Fruit fly (Drosophila melanogaster) whole organism, embryonic: Measurements from ENCODE around the gene mAcon1.

Experiments
- Atf-2 ChIP-seq: fragments of 200-800 bp; sonication (Bioruptor generic); optimal IDR thresholded peaks from 2 replicates; lab custom pipeline; 2016; ENCODE audit warnings: missing biosample characterization, missing genetic modification characterization
- Atf6 ChIP-seq: fragments of 200-800 bp; sonication (Bioruptor generic); IDR thresholded peaks from 2 replicates; pipeline ENCODE4 v1.3.6; 2022; ENCODE audit warnings: missing biosample characterization, missing genetic modification characterization
- CG11093 ChIP-seq: fragments of 200-800 bp; sonication (Bioruptor generic); IDR thresholded peaks from 3 replicates; pipeline ENCODE4 v1.3.6; 2022; ENCODE audit warnings: missing biosample characterization, missing genetic modification characterization
- CG12104 ChIP-seq: fragments of 200-800 bp; sonication (Bioruptor generic); optimal IDR thresholded peaks from 3 replicates; lab custom pipeline; 2016; ENCODE audit warnings: missing biosample characterization, missing genetic modification characterization
- CG12391 ChIP-seq: fragments of 200-800 bp; sonication (Bioruptor generic); optimal IDR thresholded peaks from 3 replicates; lab custom pipeline; 2018; ENCODE audit warnings: missing biosample characterization, mild to moderate bottlenecking, missing genetic modification characterization, moderate library complexity
- CG13123 ChIP-seq: fragments of 200-800 bp; sonication (Bioruptor generic); optimal IDR thresholded peaks from 2 replicates; lab custom pipeline; 2016; ENCODE audit warnings: missing biosample characterization, missing genetic modification characterization
- CG14014 ChIP-seq: fragments of 200-800 bp; sonication (Bioruptor generic); IDR thresholded peaks from 2 replicates; pipeline ENCODE4 v1.3.6; 2022; ENCODE audit warnings: missing biosample characterization, missing genetic modification characterization
- CG14667 ChIP-seq: fragments of 200-800 bp; sonication (Bioruptor generic); IDR thresholded peaks from 2 replicates; pipeline ENCODE4 v1.3.6; 2022; ENCODE audit warnings: missing biosample characterization, missing genetic modification characterization
- CG14710 ChIP-seq: fragments of 200-800 bp; sonication (Bioruptor generic); optimal IDR thresholded peaks from 3 replicates; lab custom pipeline; 2019; ENCODE audit warnings: missing biosample characterization, mild to moderate bottlenecking, missing genetic modification characterization, moderate library complexity
- CG17829 ChIP-seq: fragments of 200-800 bp; optimal IDR thresholded peaks from 2 replicates; lab custom pipeline; 2019; ENCODE audit warnings: missing biosample characterization, mild to moderate bottlenecking, missing genetic modification characterization, moderate library complexity
- CG17912 ChIP-seq: fragments of 200-800 bp; sonication (Bioruptor generic); optimal IDR thresholded peaks from 2 replicates; lab custom pipeline; 2018; ENCODE audit warnings: missing biosample characterization, mild to moderate bottlenecking, missing genetic modification characterization
- CG18011 ChIP-seq: fragments of 200-800 bp; sonication (Bioruptor generic); optimal IDR thresholded peaks from 2 replicates; lab custom pipeline; 2017; ENCODE audit warnings: missing biosample characterization, missing genetic modification characterization, mild to moderate bottlenecking, moderate library complexity, missing genotype
- CG30020 ChIP-seq: fragments of 200-800 bp; optimal IDR thresholded peaks from 2 replicates; lab custom pipeline; 2019; ENCODE audit warnings: missing biosample characterization, mild to moderate bottlenecking, missing genetic modification characterization, moderate library complexity
- CG32767 ChIP-seq: fragments of 200-800 bp; sonication (Bioruptor generic); IDR thresholded peaks from 2 replicates; pipeline ENCODE4 v1.3.6; 2022; ENCODE audit warnings: missing biosample characterization, missing genetic modification characterization
- CG34224 ChIP-seq: fragments of 200-800 bp; sonication (Bioruptor generic); IDR thresholded peaks from 3 replicates; pipeline ENCODE4 v1.3.6; 2022; ENCODE audit warnings: missing biosample characterization, missing genetic modification characterization; ENCODE audit not compliant: partially characterized antibody
- CG4404 ChIP-seq: fragments of 200-800 bp; sonication (Bioruptor generic); IDR thresholded peaks from 2 replicates; pipeline ENCODE4 v1.3.6; 2022; ENCODE audit warnings: missing biosample characterization, missing genetic modification characterization
- CG6272 ChIP-seq: fragments of 200-800 bp; sonication (Bioruptor generic); IDR thresholded peaks from 2 replicates; pipeline ENCODE4 v1.3.6; 2022; ENCODE audit warnings: missing biosample characterization, missing genetic modification characterization
- CG6654 ChIP-seq: fragments of 200-800 bp; sonication (Bioruptor generic); optimal IDR thresholded peaks from 2 replicates; lab custom pipeline; 2017; ENCODE audit warnings: missing biosample characterization, mild to moderate bottlenecking, missing genetic modification characterization
- CG6791 ChIP-seq: fragments of 200-800 bp; sonication (Bioruptor generic); IDR thresholded peaks from 3 replicates; pipeline ENCODE4 v1.3.6; 2022; ENCODE audit warnings: missing biosample characterization, missing genetic modification characterization; ENCODE audit not compliant: partially characterized antibody
- CG7271 ChIP-seq: fragments of 200-800 bp; sonication (Bioruptor generic); optimal IDR thresholded peaks from 2 replicates; lab custom pipeline; 2018; ENCODE audit warnings: missing biosample characterization, mild to moderate bottlenecking, missing genetic modification characterization, moderate library complexity
- CG8478 ChIP-seq: fragments of >200 bp; optimal IDR thresholded peaks from 2 replicates; lab custom pipeline; 2018
- CG9797 ChIP-seq: fragments of 200-800 bp; sonication (Bioruptor generic); optimal IDR thresholded peaks from 3 replicates; lab custom pipeline; 2018; ENCODE audit warnings: missing biosample characterization, mild to moderate bottlenecking, missing genetic modification characterization
- CG9876 ChIP-seq: fragments of 200-800 bp; sonication (Bioruptor generic); optimal IDR thresholded peaks from 2 replicates; lab custom pipeline; 2016; ENCODE audit warnings: missing biosample characterization, missing genetic modification characterization
- Doc2 ChIP-seq: fragments of 200-800 bp; sonication (Bioruptor generic); IDR thresholded peaks from 2 replicates; pipeline ENCODE4 v1.3.6; 2022; ENCODE audit warnings: missing biosample characterization, missing genetic modification characterization
- E2f2 ChIP-seq: fragments of 200-800 bp; sonication (Bioruptor generic); IDR thresholded peaks from 2 replicates; pipeline ENCODE4 v1.3.6; 2022; ENCODE audit warnings: missing biosample characterization, missing genetic modification characterization
- Ets97D ChIP-seq: fragments of 200-800 bp; sonication (Bioruptor generic); optimal IDR thresholded peaks from 3 replicates; lab custom pipeline; 2016; ENCODE audit warnings: missing biosample characterization, missing genetic modification characterization
- Gsc ChIP-seq: fragments of 200-800 bp; sonication (Bioruptor generic); IDR thresholded peaks from 2 replicates; pipeline ENCODE4 v1.3.6; 2022; ENCODE audit warnings: missing biosample characterization, missing genetic modification characterization
- Lhr ChIP-seq: fragments of 200-800 bp; sonication (Bioruptor generic); optimal IDR thresholded peaks from 3 replicates; lab custom pipeline; 2017; ENCODE audit warnings: mild to moderate bottlenecking, missing biosample characterization, missing genetic modification reagents, missing genetic modification characterization
- Meics ChIP-seq: fragments of 200-800 bp; sonication (Bioruptor generic); optimal IDR thresholded peaks from 2 replicates; lab custom pipeline; 2017; ENCODE audit warnings: missing biosample characterization, mild to moderate bottlenecking, missing genetic modification characterization
- Nf-YB ChIP-seq: fragments of 200-800 bp; sonication (Bioruptor generic); optimal IDR thresholded peaks from 3 replicates; lab custom pipeline; 2019; ENCODE audit warnings: missing biosample characterization, mild to moderate bottlenecking, missing genetic modification characterization, moderate library complexity
- Opbp ChIP-seq: fragments of 200-800 bp; sonication (Bioruptor generic); IDR thresholded peaks from 3 replicates; pipeline ENCODE4 v1.3.6; 2022; ENCODE audit warnings: missing biosample characterization, missing genetic modification characterization; ENCODE audit not compliant: partially characterized antibody
- Side ChIP-seq: fragments of 200-800 bp; sonication (Bioruptor generic); optimal IDR thresholded peaks from 2 replicates; lab custom pipeline; 2016; ENCODE audit warnings: missing biosample characterization, missing genetic modification characterization
- Sin3A ChIP-seq: fragments of >200 bp; optimal IDR thresholded peaks from 2 replicates; lab custom pipeline; 2018
- YL-1 ChIP-seq: fragments of 200-800 bp; sonication (Bioruptor generic); optimal IDR thresholded peaks from 3 replicates; lab custom pipeline; 2017; ENCODE audit warnings: missing biosample characterization, mild to moderate bottlenecking, missing genetic modification characterization
- ash1 ChIP-seq: fragments of 200-800 bp; sonication (Bioruptor generic); optimal IDR thresholded peaks from 2 replicates; lab custom pipeline; 2018; ENCODE audit warnings: missing biosample characterization, mild to moderate bottlenecking, missing genetic modification characterization
- az2 ChIP-seq: fragments of 200-800 bp; sonication (Bioruptor generic); optimal IDR thresholded peaks from 3 replicates; lab custom pipeline; 2016; ENCODE audit warnings: missing biosample characterization, missing genetic modification characterization
- btn ChIP-seq: fragments of 200-800 bp; sonication (Bioruptor generic); optimal IDR thresholded peaks from 2 replicates; lab custom pipeline; 2016; ENCODE audit warnings: missing biosample characterization, missing genetic modification characterization
- crp ChIP-seq, 2 experiments: fragments of 200-800 bp; sonication (Bioruptor generic); optimal IDR thresholded peaks; 2 replicates in 1 of 2; 3 replicates in 1 of 2; lab custom pipeline; 2017; ENCODE audit warnings: missing biosample characterization in 2 of 2, missing genetic modification characterization in 2 of 2, mild to moderate bottlenecking in 1 of 2, moderate library complexity in 1 of 2
- emc ChIP-seq: fragments of 200-800 bp; sonication (Bioruptor generic); optimal IDR thresholded peaks from 2 replicates; lab custom pipeline; 2016; ENCODE audit warnings: missing biosample characterization, missing genetic modification characterization
- grau ChIP-seq: fragments of 200-800 bp; optimal IDR thresholded peaks from 3 replicates; lab custom pipeline; 2019; ENCODE audit warnings: missing biosample characterization, mild to moderate bottlenecking, missing genetic modification characterization, moderate library complexity
- gsb-n ChIP-seq: fragments of 200-800 bp; sonication (Bioruptor generic); optimal IDR thresholded peaks from 3 replicates; lab custom pipeline; 2018; ENCODE audit warnings: missing biosample characterization, mild to moderate bottlenecking, missing genetic modification characterization
- ham ChIP-seq: fragments of 200-800 bp; sonication (Bioruptor generic); IDR thresholded peaks from 2 replicates; pipeline ENCODE4 v1.3.6; 2022; ENCODE audit warnings: missing biosample characterization, missing genetic modification characterization
- hkb ChIP-seq, 2 experiments: fragments of 200-800 bp in 1 of 2; fragments of >200 bp in 1 of 2; sonication (Bioruptor generic) in 1 of 2; IDR thresholded peaks in 1 of 2; optimal IDR thresholded peaks in 1 of 2; 2 replicates each; pipeline versions ENCODE4 v1.3.6 to Lab custom; 2017 to 2022; ENCODE audit warnings: missing biosample characterization in 1 of 2, missing genetic modification characterization in 1 of 2
- pan ChIP-seq, 4 experiments: fragments of >200 bp in 3 of 4; fragments of 200-800 bp in 1 of 4; sonication (Bioruptor generic) in 1 of 4; optimal IDR thresholded peaks in 3 of 4; IDR thresholded peaks in 1 of 4; 2 replicates each; pipeline versions ENCODE4 v1.3.6 to Lab custom; 2017 to 2022; ENCODE audit warnings: missing biosample characterization in 2 of 4, missing genetic modification characterization in 2 of 4, mixed read lengths in 1 of 4
- psq ChIP-seq: fragments of 200-800 bp; sonication (Bioruptor generic); optimal IDR thresholded peaks from 2 replicates; lab custom pipeline; 2017; ENCODE audit warnings: missing biosample characterization, missing genetic modification characterization
- sr ChIP-seq: fragments of 200-800 bp; sonication (Bioruptor generic); IDR thresholded peaks from 3 replicates; pipeline ENCODE4 v1.3.6; 2022; ENCODE audit warnings: missing biosample characterization, missing genetic modification characterization
- ssp ChIP-seq: fragments of 200-800 bp; sonication (Bioruptor generic); IDR thresholded peaks from 2 replicates; pipeline ENCODE4 v1.3.6; 2022; ENCODE audit warnings: missing biosample characterization, missing genetic modification characterization
- tap ChIP-seq: fragments of 200-800 bp; optimal IDR thresholded peaks from 3 replicates; lab custom pipeline; 2019; ENCODE audit warnings: missing biosample characterization, mild to moderate bottlenecking, missing genetic modification characterization, moderate library complexity
- wek ChIP-seq: fragments of 200-800 bp; sonication (Bioruptor generic); optimal IDR thresholded peaks from 3 replicates; lab custom pipeline; 2018; ENCODE audit warnings: missing biosample characterization, mild to moderate bottlenecking, missing genetic modification characterization, moderate library complexity
- zen ChIP-seq: fragments of 200-800 bp; sonication (Bioruptor generic); optimal IDR thresholded peaks from 3 replicates; lab custom pipeline; 2018; ENCODE audit warnings: missing biosample characterization, mild to moderate bottlenecking, missing genetic modification characterization, moderate library complexity
- zfh1 ChIP-seq: fragments of 200-800 bp; sonication (Bioruptor generic); IDR thresholded peaks from 3 replicates; pipeline ENCODE4 v1.3.6; 2022; ENCODE audit warnings: missing biosample characterization, missing genetic modification characterization

mAcon1 gene

DNA sequence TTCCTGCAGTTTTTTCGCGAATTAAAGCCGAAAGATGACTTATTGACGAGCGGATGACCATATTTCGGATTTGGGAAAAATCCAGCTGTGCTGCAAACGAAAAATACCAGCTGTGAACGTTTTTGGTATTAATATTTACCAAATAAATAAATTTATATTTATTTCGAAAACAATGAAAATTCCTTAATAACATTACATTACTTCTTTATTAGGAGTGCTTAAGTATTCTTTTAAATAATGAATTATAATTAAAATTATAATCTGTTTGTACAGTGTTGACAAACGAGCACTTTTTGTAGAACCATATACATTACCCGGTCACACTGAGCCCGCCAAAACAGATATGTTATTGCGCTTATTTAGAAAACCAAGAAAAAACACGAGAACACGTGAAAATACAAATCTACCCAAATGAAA lies 11.3 kb downstream of the mAcon1 start, which contains the start of the genes bur and Mcm10 (continued):
- TF ChIP-seq wek (GFP tag; lab: Kevin White, UChicago) (no peak), zfh1 (GFP tag; lab: Robert Waterston, UW) (no peak), az2 (GFP tag; lab: Kevin White, UChicago) (no peak), CG7271 (tag; lab: Kevin White, UChicago) (peak; percentile 16), Doc2 (GFP tag; lab: Robert Waterston, UW) (no peak), Atf6 (GFP tag; lab: Robert Waterston, UW) (no peak), CG18011 (no peak), btn (GFP tag; lab: Kevin White, UChicago) (no peak), Opbp (GFP tag; lab: Robert Waterston, UW) (0 out of 3 replicates have a peak, but pooled peaks have one; percentile 7), ssp (GFP tag; lab: Robert Waterston, UW) (no peak), CG17829 (tag; lab: Kevin White, UChicago) (peak; percentile 46), Gsc (GFP tag; lab: Robert Waterston, UW) (no peak), Ets97D (GFP tag; lab: Kevin White, UChicago) (peak; percentile 40), CG6272 (GFP tag; lab: Robert Waterston, UW) (no peak), crp (GFP tag; optimal IDR thresholded peaks at IDR 0.05; lab: Kevin White, UChicago) (peak in 1 of 2 experiments; percentile 28), psq (GFP tag; lab: Kevin White, UChicago) (no peak), CG11093 (GFP tag; lab: Robert Waterston, UW) (no peak), CG14014 (no peak), CG14710 (tag; lab: Kevin White, UChicago) (peak; percentile 78), grau (tag; lab: Kevin White, UChicago) (no peak), tap (tag; lab: Kevin White, UChicago) (no peak), CG32767 (GFP tag; lab: Robert Waterston, UW) (no peak), ash1 (GFP tag; lab: Kevin White, UChicago) (no peak), CG6654 (GFP tag; lab: Kevin White, UChicago) (no peak), CG30020 (tag; lab: Kevin White, UChicago) (peak; percentile 62), Lhr (GFP tag; lab: Kevin White, UChicago) (peak; percentile 62), Atf-2 (GFP tag; lab: Kevin White, UChicago) (no peak), CG13123 (GFP tag; lab: Kevin White, UChicago) (no peak), E2f2 (GFP tag; lab: Robert Waterston, UW) (peak; percentile 91), Meics (GFP tag; lab: Kevin White, UChicago) (no peak), Sin3A (lab: Kevin White, UChicago) (peak; percentile 18), CG6791 (GFP tag; lab: Robert Waterston, UW) (no peak), CG4404 (GFP tag; lab: Robert Waterston, UW) (no peak), CG12104 (GFP tag; lab: Kevin White, UChicago) (peak; percentile 25), CG34224 (no peak), YL-1 (GFP tag; lab: Kevin White, UChicago) (peak; percentile 26), CG9797 (GFP tag; lab: Kevin White, UChicago) (peak; percentile 94), CG9876 (GFP tag; lab: Kevin White, UChicago) (no peak), hkb (optimal IDR thresholded peaks at IDR 0.05; lab: Kevin White, UChicago) (peak; percentile 40), hkb (GFP tag; IDR thresholded peaks at IDR 0.05; lab: Robert Waterston, UW) (no peak), CG12391 (tag; lab: Kevin White, UChicago) (peak; percentile 65), CG17912 (GFP tag; lab: Kevin White, UChicago) (no peak), CG8478 (lab: Kevin White, UChicago) (no peak), pan (optimal IDR thresholded peaks at IDR 0.05; lab: Kevin White, UChicago) (no peak), pan (GFP tag; optimal IDR thresholded peaks at IDR 0.05 in 1 of 2, IDR thresholded peaks at IDR 0.05 in 1 of 2) (no peak), emc (no peak), Side (GFP tag; lab: Kevin White, UChicago) (no peak), gsb-n (tag; lab: Kevin White, UChicago) (no peak), sr (GFP tag; lab: Robert Waterston, UW) (no peak), ham (no peak), CG14667 (GFP tag; lab: Robert Waterston, UW) (no peak), zen (tag; lab: Kevin White, UChicago) (peak; percentile 53), Nf-YB (GFP tag; lab: Kevin White, UChicago) (no peak)
